Worm (Caenorhabditis elegans): ENCODE measurements around the gene glr-2.

glr-2 gene

ce11 chrIII:7142172-7142601 is 2.6 kb downstream of the glr-2 start (continued):
- TF ChIP-seq let-526 (GFP tag; IDR thresholded peaks at IDR 0.05), result no peak
- TF ChIP-seq him-1 (tag; optimal IDR thresholded peaks at IDR 0.05), result peak; percentile 96
- TF ChIP-seq ceh-79 (tag; optimal IDR thresholded peaks at IDR 0.05), result no peak
- 0 out of 2 replicates have a peak, but pooled peaks have one; percentile 49 for TF ChIP-seq ceh-40 (GFP tag; IDR thresholded peaks at IDR 0.05)
- TF ChIP-seq K12H6.12 (tag; optimal IDR thresholded peaks at IDR 0.05), result no peak
- TF ChIP-seq D2030.7 (GFP tag; IDR thresholded peaks at IDR 0.05), result peak; percentile 92
- no peak for TF ChIP-seq aptf-3 (GFP tag; IDR thresholded peaks at IDR 0.05)
- no peak for TF ChIP-seq efl-1 (GFP tag; optimal IDR thresholded peaks at IDR 0.05)
- 0 out of 2 replicates have a peak, but pooled peaks have one; percentile 61 for TF ChIP-seq F39B2.1 (GFP tag; IDR thresholded peaks at IDR 0.05)
- no peak for TF ChIP-seq hlh-26 (GFP tag; conservative IDR thresholded peaks at IDR 0.05)
- TF ChIP-seq attf-6 (GFP tag; IDR thresholded peaks at IDR 0.05), result peak; percentile 96
- no peak for TF ChIP-seq ets-4 (GFP tag; optimal IDR thresholded peaks at IDR 0.05)
- no peak for TF ChIP-seq ceh-58 (GFP tag; IDR thresholded peaks at IDR 0.05)
- peak; percentile 63 for TF ChIP-seq lin-54 (GFP tag; optimal IDR thresholded peaks at IDR 0.05)
- TF ChIP-seq lin-35 (GFP tag; optimal IDR thresholded peaks at IDR 0.05), result no peak
- peak; percentile 95 for TF ChIP-seq snpc-3.4 (tag; optimal IDR thresholded peaks at IDR 0.05)
- peak; percentile 41 for TF ChIP-seq hrde-1 (tag; optimal IDR thresholded peaks at IDR 0.05; ENCODE audit: borderline replicate concordance)
- peak; percentile 78 for TF ChIP-seq dox-1 (GFP tag; IDR thresholded peaks at IDR 0.05)
- 0 out of 2 replicates have a peak, but pooled peaks have one; percentile 4 for TF ChIP-seq Y53F4B.3 (GFP tag; IDR thresholded peaks at IDR 0.05)
- TF ChIP-seq ztf-22 (GFP tag; optimal IDR thresholded peaks at IDR 0.05), result no peak
- no peak for TF ChIP-seq xnd-1 (tag; optimal IDR thresholded peaks at IDR 0.05)
- TF ChIP-seq zfh-2 (GFP tag; conservative IDR thresholded peaks at IDR 0.05), result no peak
- peak; percentile 67; the same call in 1 of the 2 replicates for TF ChIP-seq Y95B8A.8 (GFP tag; IDR thresholded peaks at IDR 0.05)
- TF ChIP-seq C17E4.6 (GFP tag; IDR thresholded peaks at IDR 0.05), result peak; percentile 60
- no peak for TF ChIP-seq cebp-1 (GFP tag; IDR thresholded peaks at IDR 0.05)
- TF ChIP-seq cebp-1 (tag; optimal IDR thresholded peaks at IDR 0.05), result no peak
- peak; percentile 4 for TF ChIP-seq ztf-18 (tag; optimal IDR thresholded peaks at IDR 0.05)
- TF ChIP-seq atf-7 (tag; optimal IDR thresholded peaks at IDR 0.05), result no peak
- TF ChIP-seq Y67H2A.10 (GFP tag; conservative IDR thresholded peaks at IDR 0.05), result no peak
- peak; percentile 30 for TF ChIP-seq dpff-1 (tag; optimal IDR thresholded peaks at IDR 0.05)
- peak; percentile 61; the same call in 1 of the 2 replicates for TF ChIP-seq Y56A3A.18 (GFP tag; IDR thresholded peaks at IDR 0.05)
- no peak for TF ChIP-seq F52B5.7 (tag; optimal IDR thresholded peaks at IDR 0.05)
- no peak for TF ChIP-seq cebp-2 (GFP tag; IDR thresholded peaks at IDR 0.05)
- TF ChIP-seq mxl-1 (tag; optimal IDR thresholded peaks at IDR 0.05), result no peak
- TF ChIP-seq madf-8 (GFP tag; conservative IDR thresholded peaks at IDR 0.05), result 0 out of 2 replicates have a peak, but pooled peaks have one; percentile 7
- TF ChIP-seq attf-5 (GFP tag; optimal IDR thresholded peaks at IDR 0.05), result no peak
- TF ChIP-seq attf-3 (GFP tag; conservative IDR thresholded peaks at IDR 0.05), result no peak
- no peak for TF ChIP-seq ccch-3 (GFP tag; optimal IDR thresholded peaks at IDR 0.05)
- no peak for TF ChIP-seq nfya-1 (tag; optimal IDR thresholded peaks at IDR 0.05; ENCODE audit: borderline replicate concordance, insufficient read depth)
- no peak for TF ChIP-seq tbx-9 (tag; optimal IDR thresholded peaks at IDR 0.05; ENCODE audit: borderline replicate concordance)
- TF ChIP-seq T07F8.4 (tag; optimal IDR thresholded peaks at IDR 0.05), result no peak
- peak; percentile 56 for TF ChIP-seq F33H1.4 (GFP tag; IDR thresholded peaks at IDR 0.05)
- no peak for TF ChIP-seq ztf-3 (GFP tag; optimal IDR thresholded peaks at IDR 0.05)
- no peak for TF ChIP-seq fkh-3 (tag; optimal IDR thresholded peaks at IDR 0.05)
- no peak for TF ChIP-seq K11D2.4 (GFP tag; IDR thresholded peaks at IDR 0.05)
- no peak for TF ChIP-seq ztf-28 (GFP tag; IDR thresholded peaks at IDR 0.05)
- TF ChIP-seq Y79H2A.3 (GFP tag; conservative IDR thresholded peaks at IDR 0.05), result no peak
- TF ChIP-seq pha-4 (tag; optimal IDR thresholded peaks at IDR 0.05), result no peak
- no peak for TF ChIP-seq akir-1 (GFP tag; optimal IDR thresholded peaks at IDR 0.05)
